Worm (Caenorhabditis elegans): ENCODE measurements around the gene srh-246.

Gene srh-246

ce11 chrV:655823-656222 lies 1.8 kb downstream of the srh-246 start, which contains the start of gene srh-245:
TSS of gene srh-245 (minus strand) at chrV:655923.
- no peak for TF ChIP-seq lin-39 (tag; optimal IDR thresholded peaks at IDR 0.05)

- TF ChIP-seq skn-1 (tag; optimal IDR thresholded peaks at IDR 0.05): no peak
- TF ChIP-seq lin-14 (GFP tag; optimal IDR thresholded peaks at IDR 0.05): no peak
- TF ChIP-seq fkh-8 (tag; optimal IDR thresholded peaks at IDR 0.05): no peak
- no peak for TF ChIP-seq nhr-11 (tag; optimal IDR thresholded peaks at IDR 0.05)
- TF ChIP-seq lsy-2 (tag; optimal IDR thresholded peaks at IDR 0.05): no peak
- no peak for TF ChIP-seq vab-15 (tag; optimal IDR thresholded peaks at IDR 0.05)
- TF ChIP-seq C16A3.4 (tag; optimal IDR thresholded peaks at IDR 0.05): no peak
- no peak for TF ChIP-seq dsc-1 (tag; optimal IDR thresholded peaks at IDR 0.05)
- no peak for TF ChIP-seq nhr-77 (tag; optimal IDR thresholded peaks at IDR 0.05)
- no peak for TF ChIP-seq ztf-4 (tag; optimal IDR thresholded peaks at IDR 0.05)
- no peak for TF ChIP-seq zag-1 (tag; optimal IDR thresholded peaks at IDR 0.05)
- TF ChIP-seq mdl-1 (tag; optimal IDR thresholded peaks at IDR 0.05): no peak
- TF ChIP-seq nhr-28 (tag; optimal IDR thresholded peaks at IDR 0.05): no peak
These were observed 3.2 kb downstream of the srh-246 start, which contains the start of gene srj-6 for ce11 chrV:654402-654801. TSS of gene srj-6 (minus strand) at chrV:654502.

ce11 chrV:652940-653339 lies 4.6 kb downstream of the srh-246 start, which contains the start of gene srj-5:
TSS of gene srj-5 (minus strand) at chrV:653040.
- TF ChIP-seq fos-1 (tag; optimal IDR thresholded peaks at IDR 0.05) (no peak), mef-2 (tag; optimal IDR thresholded peaks at IDR 0.05) (no peak), nhr-84 (tag; optimal IDR thresholded peaks at IDR 0.05) (no peak), elt-3 (tag; optimal IDR thresholded peaks at IDR 0.05) (no peak), nhr-90 (tag; optimal IDR thresholded peaks at IDR 0.05; ENCODE audit: poor library complexity) (no peak), swsn-7 (tag; optimal IDR thresholded peaks at IDR 0.05) (no peak), lir-3 (tag; optimal IDR thresholded peaks at IDR 0.05; ENCODE audit: poor library complexity) (no peak), lin-13 (GFP tag; optimal IDR thresholded peaks at IDR 0.05) (no peak)

ce11 chrV:646888-647287 lies 10.7 kb downstream of the srh-246 start, which contains the start of gene ugt-42:
TSS of gene ugt-42 (plus strand) at chrV:647188.
- no peak for TF ChIP-seq egl-27 (tag; optimal IDR thresholded peaks at IDR 0.05)
- no peak for TF ChIP-seq lir-3 (tag; optimal IDR thresholded peaks at IDR 0.05; ENCODE audit: poor library complexity)
- TF ChIP-seq ces-1 (GFP tag; optimal IDR thresholded peaks at IDR 0.05): no peak
- no peak for TF ChIP-seq lin-39 (tag; optimal IDR thresholded peaks at IDR 0.05)
- TF ChIP-seq nhr-20 (tag; optimal IDR thresholded peaks at IDR 0.05): no peak
- no peak for TF ChIP-seq nhr-85 (tag)
- TF ChIP-seq grh-1 (GFP tag; IDR thresholded peaks at IDR 0.05): no peak
- no peak for TF ChIP-seq elt-3 (tag; optimal IDR thresholded peaks at IDR 0.05)
- TF ChIP-seq pag-3 (tag; optimal IDR thresholded peaks at IDR 0.05; ENCODE audit: borderline replicate concordance, insufficient read depth): no peak
- no peak for TF ChIP-seq unc-30 (tag; optimal IDR thresholded peaks at IDR 0.05)

- no peak for TF ChIP-seq jun-1 (tag; optimal IDR thresholded peaks at IDR 0.05)
These were observed 11.4 kb downstream of the srh-246 start, which contains the start of gene F48G7.12 for ce11 chrV:646129-646528. TSS of gene F48G7.12 (minus strand) at chrV:646229.

- TF ChIP-seq fkh-8 (tag; optimal IDR thresholded peaks at IDR 0.05): peak; percentile 41
- TF ChIP-seq rnt-1 (tag; optimal IDR thresholded peaks at IDR 0.05): peak; percentile 33
- no peak for TF ChIP-seq nhr-12 (tag; optimal IDR thresholded peaks at IDR 0.05)
- TF ChIP-seq efl-1 (optimal IDR thresholded peaks at IDR 0.05): peak; percentile 31 to 47
- no peak for TF ChIP-seq efl-1 (GFP tag; optimal IDR thresholded peaks at IDR 0.05 in 1 of 2)
- TF ChIP-seq swsn-7 (tag; optimal IDR thresholded peaks at IDR 0.05): peak; percentile 30
- TF ChIP-seq ceh-82 (tag; optimal IDR thresholded peaks at IDR 0.05): peak in 1 of 3 experiments; percentile 2
- TF ChIP-seq nhr-20 (tag; optimal IDR thresholded peaks at IDR 0.05): peak; percentile 22
- TF ChIP-seq unc-62 (GFP tag; optimal IDR thresholded peaks at IDR 0.05): no peak
These were observed 14.8 kb downstream of the srh-246 start, which contains the start of gene nhr-190 for ce11 chrV:642750-643149. TSS of gene nhr-190 (minus strand) at chrV:642924.
